Fruit fly (Drosophila melanogaster): ENCODE data around the gene Mon1.

Gene Mon1

dm6 chr2L:4886645-4887044, 36.2 kb downstream of the Mon1 start:
- TF ChIP-seq CG9705 (GFP tag; optimal IDR thresholded peaks at IDR 0.05) (no peak), Dfd (GFP tag; optimal IDR thresholded peaks at IDR 0.05) (no peak), Sp1 (GFP tag; optimal IDR thresholded peaks at IDR 0.05) (no peak), dsf (GFP tag; optimal IDR thresholded peaks at IDR 0.05; ENCODE audit: borderline replicate concordance) (no peak), sv (GFP tag; optimal IDR thresholded peaks at IDR 0.05) (no peak), HLH106 (tag; optimal IDR thresholded peaks at IDR 0.05) (no peak), foxo (GFP tag; optimal IDR thresholded peaks at IDR 0.05) (no peak), tai (GFP tag; optimal IDR thresholded peaks at IDR 0.05) (no peak)

dm6 chr2L:4887382-4888219, 37.2 kb downstream of the Mon1 start:
- TF ChIP-seq HLH106 (tag; optimal IDR thresholded peaks at IDR 0.05) (peak; percentile 96), Vsx2 (GFP tag; optimal IDR thresholded peaks at IDR 0.05; ENCODE audit: partially characterized antibody) (no peak), fru (GFP tag; optimal IDR thresholded peaks at IDR 0.05) (peak; percentile 86), tai (GFP tag; optimal IDR thresholded peaks at IDR 0.05) (peak; percentile 82), CG32264 (GFP tag; optimal IDR thresholded peaks at IDR 0.05) (peak; percentile 66), woc (GFP tag; optimal IDR thresholded peaks at IDR 0.05) (peak; percentile 65), dsf (GFP tag; optimal IDR thresholded peaks at IDR 0.05; ENCODE audit: borderline replicate concordance) (peak; percentile 81), jim (GFP tag; optimal IDR thresholded peaks at IDR 0.05) (no peak), Dfd (GFP tag; optimal IDR thresholded peaks at IDR 0.05) (peak; percentile 19), Hr83 (GFP tag; optimal IDR thresholded peaks at IDR 0.05; ENCODE audit: poor library complexity, severe bottlenecking) (peak; percentile 63), Hnf4 (GFP tag; optimal IDR thresholded peaks at IDR 0.05) (peak; percentile 90), brk (GFP tag; optimal IDR thresholded peaks at IDR 0.05) (peak; percentile 79), foxo (GFP tag; optimal IDR thresholded peaks at IDR 0.05) (peak in 1 of 2 experiments; percentile 91), h (GFP tag; optimal IDR thresholded peaks at IDR 0.05) (peak; percentile 94), dl (GFP tag; optimal IDR thresholded peaks at IDR 0.05; ENCODE audit: insufficient read depth in 1 of 2, partially characterized antibody in 2 of 2) (no peak), rgr (GFP tag; optimal IDR thresholded peaks at IDR 0.05) (peak; percentile 93), Rel (GFP tag; optimal IDR thresholded peaks at IDR 0.05) (no peak), Rel (tag; optimal IDR thresholded peaks at IDR 0.05) (peak; percentile 73), Myc (optimal IDR thresholded peaks at IDR 0.05) (no peak), Sp1 (GFP tag; optimal IDR thresholded peaks at IDR 0.05) (peak; percentile 91), Mio (GFP tag; optimal IDR thresholded peaks at IDR 0.05) (peak; percentile 31), OdsH (GFP tag; optimal IDR thresholded peaks at IDR 0.05) (peak; percentile 92), Dif (GFP tag; optimal IDR thresholded peaks at IDR 0.05; ENCODE audit: partially characterized antibody) (no peak), dmrt93B (GFP tag; optimal IDR thresholded peaks at IDR 0.05) (peak; percentile 86), GATAd (GFP tag; optimal IDR thresholded peaks at IDR 0.05) (peak; percentile 82), usp (GFP tag; optimal IDR thresholded peaks at IDR 0.05) (no peak), sage (GFP tag; optimal IDR thresholded peaks at IDR 0.05) (peak; percentile 89), pan (optimal IDR thresholded peaks at IDR 0.05) (no peak), ey (GFP tag; optimal IDR thresholded peaks at IDR 0.05) (peak; percentile 88), CrebA (GFP tag; optimal IDR thresholded peaks at IDR 0.05; ENCODE audit: borderline replicate concordance) (no peak), br (GFP tag; optimal IDR thresholded peaks at IDR 0.05) (peak; percentile 86), psq (GFP tag; optimal IDR thresholded peaks at IDR 0.05) (peak; percentile 91), CG9705 (GFP tag; optimal IDR thresholded peaks at IDR 0.05) (peak; percentile 81), sv (GFP tag; optimal IDR thresholded peaks at IDR 0.05) (no peak), Hr78 (GFP tag; optimal IDR thresholded peaks at IDR 0.05) (no peak), Jra (GFP tag; optimal IDR thresholded peaks at IDR 0.05) (peak; percentile 76)

- TF ChIP-seq sage (GFP tag; optimal IDR thresholded peaks at IDR 0.05) (no peak), HLH106 (tag; optimal IDR thresholded peaks at IDR 0.05) (peak; percentile 14)
Measured at dm6 chr2L:4888541-4888940, 38.1 kb downstream of the Mon1 start.

Measured in whole organism, wandering third instar larva.